Worm (Caenorhabditis elegans) whole organism, L3 larva: Measurements from ENCODE around the gene F38E9.6.
A peak's percentile ranks its signal among the peaks of the same experiment; 100 is the strongest.

ENCODE experiments used
- ZK546.5 ChIP-seq: sonication (generic microtip); optimal IDR thresholded peaks from 2 replicates; lab custom pipeline; 2017; ENCODE audit warnings: missing biosample characterization, missing genetic modification characterization
- ceh-16 ChIP-seq: sonication (generic microtip); optimal IDR thresholded peaks from 2 replicates; lab custom pipeline; 2017; ENCODE audit warnings: missing biosample characterization, missing genetic modification characterization
- ceh-82 ChIP-seq: fragments of 150-350 bp; optimal IDR thresholded peaks from 2 replicates; lab custom pipeline; 2014; ENCODE audit warnings: missing biosample characterization, missing genetic modification characterization
- egl-5 ChIP-seq: fragments of 150-350 bp; optimal IDR thresholded peaks from 2 replicates; lab custom pipeline; 2017; ENCODE audit warnings: missing biosample characterization, missing genetic modification reagents, missing genetic modification characterization, inconsistent platforms
- elt-2 ChIP-seq: sonication (generic microtip); optimal IDR thresholded peaks from 2 replicates; lab custom pipeline; 2016; ENCODE audit warnings: missing genetic modification reagents, mild to moderate bottlenecking, missing genetic modification characterization, missing compliant biosample characterization
- fkh-10 ChIP-seq: sonication (generic microtip); optimal IDR thresholded peaks from 2 replicates; lab custom pipeline; 2017; ENCODE audit warnings: missing biosample characterization, missing genetic modification reagents, missing genetic modification characterization
- hmg-11 ChIP-seq: sonication (generic microtip); optimal IDR thresholded peaks from 2 replicates; lab custom pipeline; 2016; ENCODE audit warnings: missing genetic modification characterization, missing compliant biosample characterization
- jun-1 ChIP-seq: fragments of 150-350 bp; optimal IDR thresholded peaks from 2 replicates; lab custom pipeline; 2014; ENCODE audit warnings: missing biosample characterization, missing genetic modification reagents, missing genetic modification characterization
- lin-39 ChIP-seq: fragments of 150-350 bp; optimal IDR thresholded peaks from 2 replicates; lab custom pipeline; 2018; ENCODE audit warnings: missing biosample characterization, missing genetic modification reagents, missing genetic modification characterization
- nhr-43 ChIP-seq: sonication (generic microtip); optimal IDR thresholded peaks from 2 replicates; lab custom pipeline; 2016; ENCODE audit warnings: mild to moderate bottlenecking, missing genetic modification characterization, missing compliant biosample characterization; ENCODE audit not compliant: poor library complexity, severe bottlenecking
- pqm-1 ChIP-seq: fragments of 150-350 bp; optimal IDR thresholded peaks from 2 replicates; lab custom pipeline; 2017; ENCODE audit warnings: missing biosample characterization, missing genetic modification characterization, inconsistent platforms

F38E9.6 gene

DNA sequence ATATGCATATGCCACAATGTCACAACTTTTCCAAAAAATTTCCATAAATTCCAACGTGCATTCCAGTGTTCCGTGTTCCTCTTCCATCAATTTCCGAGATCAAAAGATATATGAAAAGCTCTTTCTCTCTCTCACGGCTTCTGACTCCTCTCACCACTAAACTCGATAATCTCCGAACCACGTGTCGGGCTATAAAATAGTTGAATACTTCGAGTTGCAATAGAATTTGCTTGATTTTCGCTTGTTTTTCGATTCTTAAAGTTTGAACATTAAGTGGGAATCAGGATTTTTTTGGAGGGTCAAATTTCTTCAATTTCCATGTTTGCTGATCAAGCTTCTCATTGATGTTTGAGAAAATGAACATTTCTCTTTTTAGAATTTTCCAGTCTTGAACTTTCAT, 53.1 kb downstream of the F38E9.6 start:
- TF ChIP-seq ceh-82 (tag; lab: Kevin White, UChicago) (no peak), fkh-10 (GFP tag; lab: Kevin White, UChicago) (peak; percentile 56)

DNA sequence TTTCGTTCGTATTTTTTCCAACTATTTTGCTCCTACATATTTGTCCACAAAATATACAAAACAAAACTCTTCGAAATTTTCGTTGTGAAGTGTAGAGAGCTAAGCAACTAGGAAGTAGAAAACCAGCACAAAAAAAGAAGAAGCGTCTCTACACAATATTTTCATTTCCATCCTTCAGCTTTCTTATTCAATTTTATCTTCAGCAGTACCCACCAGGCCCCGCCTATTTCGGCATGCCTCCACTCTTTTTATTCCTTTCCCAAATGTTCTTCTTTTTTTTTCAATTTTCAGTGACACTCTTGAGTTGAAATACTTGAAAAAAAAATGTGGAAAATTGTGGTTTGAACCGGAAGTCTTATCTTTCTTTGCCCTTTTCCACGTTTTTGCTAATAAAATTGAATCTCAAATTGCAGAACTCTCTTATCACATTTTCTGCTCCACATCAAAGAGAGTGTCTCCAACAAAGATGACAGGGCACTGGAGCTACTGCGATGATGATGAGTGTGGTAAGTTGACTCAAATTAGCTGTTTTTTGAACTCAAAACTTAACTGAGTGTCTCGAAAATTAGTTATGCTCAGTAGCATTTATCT, 54.9 kb downstream of the F38E9.6 start, which contains the start of gene cah-3:
Gene cah-3 (plus strand): TSS at position 414 of the 591 bp plus-strand sequence.
- TF ChIP-seq elt-2 (tag; lab: Kevin White, UChicago): peak; percentile 72
- peak; percentile 61 for TF ChIP-seq fkh-10 (GFP tag; lab: Kevin White, UChicago)
- TF ChIP-seq pqm-1 (tag; lab: Kevin White, UChicago): peak; percentile 16
- TF ChIP-seq ceh-16 (tag; lab: Kevin White, UChicago): no peak
- no peak for TF ChIP-seq nhr-43 (tag; lab: Kevin White, UChicago)
- no peak for TF ChIP-seq lin-39 (tag; lab: Kevin White, UChicago)
- TF ChIP-seq egl-5: no peak
- no peak for TF ChIP-seq hmg-11 (tag; lab: Kevin White, UChicago)
- no peak for TF ChIP-seq jun-1 (tag; lab: Kevin White, UChicago)
- TF ChIP-seq ZK546.5: no peak
